Worm (Caenorhabditis elegans): ENCODE data around the gene odr-10.

odr-10 gene

ce11 chrX:6902958-6903357, 37.2 kb upstream of the odr-10 start (continued):
- TF ChIP-seq nhr-84 (tag; optimal IDR thresholded peaks at IDR 0.05) (no peak), irx-1 (tag; optimal IDR thresholded peaks at IDR 0.05) (no peak), fkh-4 (tag; optimal IDR thresholded peaks at IDR 0.05; ENCODE audit: borderline replicate concordance) (no peak), egl-27 (tag; optimal IDR thresholded peaks at IDR 0.05) (no peak), pqm-1 (tag; optimal IDR thresholded peaks at IDR 0.05) (no peak), pag-3 (tag; optimal IDR thresholded peaks at IDR 0.05; ENCODE audit: borderline replicate concordance, insufficient read depth) (no peak), ces-1 (GFP tag; optimal IDR thresholded peaks at IDR 0.05) (no peak), ets-5 (GFP tag; IDR thresholded peaks at IDR 0.05) (no peak), lin-14 (GFP tag; optimal IDR thresholded peaks at IDR 0.05) (peak; percentile 65), C16A3.4 (tag; optimal IDR thresholded peaks at IDR 0.05) (peak; percentile 68), zag-1 (tag; optimal IDR thresholded peaks at IDR 0.05) (no peak), jun-1 (tag; optimal IDR thresholded peaks at IDR 0.05) (no peak), grh-1 (GFP tag; IDR thresholded peaks at IDR 0.05) (no peak), mef-2 (tag; optimal IDR thresholded peaks at IDR 0.05) (no peak), aha-1 (tag; optimal IDR thresholded peaks at IDR 0.05) (no peak), nhr-71 (tag; optimal IDR thresholded peaks at IDR 0.05) (peak; percentile 77), mep-1 (tag; optimal IDR thresholded peaks at IDR 0.05) (peak; percentile 31), vab-15 (tag; optimal IDR thresholded peaks at IDR 0.05) (no peak), nhr-28 (tag; optimal IDR thresholded peaks at IDR 0.05) (no peak), unc-30 (tag; optimal IDR thresholded peaks at IDR 0.05) (no peak), snu-23 (GFP tag; optimal IDR thresholded peaks at IDR 0.05) (peak; percentile 73), dsc-1 (tag; optimal IDR thresholded peaks at IDR 0.05) (peak; percentile 68), ceh-88 (GFP tag; IDR thresholded peaks at IDR 0.05) (no peak), nhr-47 (tag; optimal IDR thresholded peaks at IDR 0.05) (peak; percentile 71), elt-2 (tag; optimal IDR thresholded peaks at IDR 0.05) (peak; percentile 36), lin-15B (tag; optimal IDR thresholded peaks at IDR 0.05) (no peak), dpl-1 (GFP tag; optimal IDR thresholded peaks at IDR 0.05) (no peak), nhr-237 (tag; optimal IDR thresholded peaks at IDR 0.05) (no peak), unc-98 (GFP tag; IDR thresholded peaks at IDR 0.05) (no peak), fos-1 (tag; optimal IDR thresholded peaks at IDR 0.05) (peak; percentile 31), nhr-90 (tag; optimal IDR thresholded peaks at IDR 0.05; ENCODE audit: poor library complexity) (peak; percentile 61)

ce11 chrX:6901078-6901477, 35.3 kb upstream of the odr-10 start, which contains the start of gene pes-23:
TSS of gene pes-23 (plus strand) at chrX:6901378.
- TF ChIP-seq fos-1 (tag; optimal IDR thresholded peaks at IDR 0.05) (no peak), nhr-11 (tag; optimal IDR thresholded peaks at IDR 0.05) (no peak), F16B12.6 (tag; optimal IDR thresholded peaks at IDR 0.05) (no peak), alr-1 (tag; optimal IDR thresholded peaks at IDR 0.05; ENCODE audit: borderline replicate concordance) (no peak), sptf-1 (tag; optimal IDR thresholded peaks at IDR 0.05) (no peak), ztf-11 (tag; optimal IDR thresholded peaks at IDR 0.05) (no peak), nhr-77 (tag; optimal IDR thresholded peaks at IDR 0.05) (no peak)

ce11 chrX:6899848-6900247, 34.1 kb upstream of the odr-10 start, which contains the start of gene F14B8.4:
TSS of gene F14B8.4 (minus strand) at chrX:6899948.
- TF ChIP-seq pax-3 (tag; optimal IDR thresholded peaks at IDR 0.05) (no peak), nhr-85 (tag) (peak; percentile 53)

ce11 chrX:6894104-6894503, 28.4 kb upstream of the odr-10 start:
- TF ChIP-seq lsy-2 (tag; optimal IDR thresholded peaks at IDR 0.05) (peak in 1 of 2 experiments; percentile 48), rnt-1 (tag; optimal IDR thresholded peaks at IDR 0.05) (peak; percentile 42), blmp-1 (tag; optimal IDR thresholded peaks at IDR 0.05) (peak; percentile 12), efl-1 (optimal IDR thresholded peaks at IDR 0.05) (no peak), efl-1 (GFP tag; optimal IDR thresholded peaks at IDR 0.05 in 1 of 2) (peak in 1 of 2 experiments; percentile 28), isw-1 (GFP tag; IDR thresholded peaks at IDR 0.05) (no peak), egl-27 (tag; optimal IDR thresholded peaks at IDR 0.05) (no peak), nhr-71 (tag; optimal IDR thresholded peaks at IDR 0.05) (peak; percentile 45), lin-14 (GFP tag; optimal IDR thresholded peaks at IDR 0.05) (peak; percentile 69)

Data from whole organism, L1 larva.